Worm (Caenorhabditis elegans): ENCODE results near the gene H12D21.11.

Gene H12D21.11

ce11 chrV:14895557-14895956, 20.1 kb upstream of the H12D21.11 start, which contains the start of gene mpst-3 (continued):
- no peak for TF ChIP-seq C17E4.6 (GFP tag; IDR thresholded peaks at IDR 0.05)
- TF ChIP-seq K11D2.4 (GFP tag; IDR thresholded peaks at IDR 0.05), result no peak
- no peak for TF ChIP-seq let-526 (GFP tag; IDR thresholded peaks at IDR 0.05)
- TF ChIP-seq hmg-1.2 (GFP tag; IDR thresholded peaks at IDR 0.05), result peak; percentile 61; the same call in 1 of the 2 replicates
- TF ChIP-seq lin-54 (GFP tag; optimal IDR thresholded peaks at IDR 0.05), result peak; percentile 17
- TF ChIP-seq ztf-28 (GFP tag; IDR thresholded peaks at IDR 0.05), result no peak
- TF ChIP-seq attf-5 (GFP tag; optimal IDR thresholded peaks at IDR 0.05), result peak; percentile 30
- 0 out of 2 replicates have a peak, but pooled peaks have one; percentile 33 for TF ChIP-seq B0336.3 (GFP tag; IDR thresholded peaks at IDR 0.05)
- TF ChIP-seq tbp1 (GFP tag; optimal IDR thresholded peaks at IDR 0.05), result peak; percentile 17
- no peak for TF ChIP-seq C06A6.2 (GFP tag; conservative IDR thresholded peaks at IDR 0.05)
- peak; percentile 57 to 89 for TF ChIP-seq let-607 (tag; optimal IDR thresholded peaks at IDR 0.05)
- TF ChIP-seq lin-35 (GFP tag; optimal IDR thresholded peaks at IDR 0.05), result no peak

ce11 chrV:14897731-14898130, 18.0 kb upstream of the H12D21.11 start, which contains the start of gene H12D21.6:
Gene H12D21.6 (minus strand): TSS chrV:14897831.
- no peak for TF ChIP-seq sdz-38 (tag; optimal IDR thresholded peaks at IDR 0.05)
- TF ChIP-seq lir-1 (GFP tag; conservative IDR thresholded peaks at IDR 0.05), result no peak
- TF ChIP-seq snpc-4 (GFP tag; optimal IDR thresholded peaks at IDR 0.05), result no peak
- no peak for TF ChIP-seq snpc-4 (tag; optimal IDR thresholded peaks at IDR 0.05)
- TF ChIP-seq F52B5.7 (tag; optimal IDR thresholded peaks at IDR 0.05), result no peak
- TF ChIP-seq Y53F4B.3 (GFP tag; IDR thresholded peaks at IDR 0.05), result no peak
- TF ChIP-seq Y67H2A.10 (GFP tag; conservative IDR thresholded peaks at IDR 0.05), result no peak
- TF ChIP-seq ama-1 (optimal IDR thresholded peaks at IDR 0.05), result no peak
- TF ChIP-seq ama-1 (GFP tag; optimal IDR thresholded peaks at IDR 0.05), result no peak
- no peak for TF ChIP-seq gei-17 (GFP tag; optimal IDR thresholded peaks at IDR 0.05)
- no peak for TF ChIP-seq B0261.1 (tag; optimal IDR thresholded peaks at IDR 0.05)
- no peak for TF ChIP-seq sea-2 (GFP tag; IDR thresholded peaks at IDR 0.05)
- no peak for TF ChIP-seq aptf-3 (GFP tag; IDR thresholded peaks at IDR 0.05)

ce11 chrV:14899545-14899944, 16.2 kb upstream of the H12D21.11 start, which contains the start of gene H12D21.10:
Gene H12D21.10 (plus strand): TSS chrV:14899804.
- TF ChIP-seq hsf-1 (GFP tag; IDR thresholded peaks at IDR 0.05), result no peak
- TF ChIP-seq hmg-1.2 (GFP tag; IDR thresholded peaks at IDR 0.05), result peak; percentile 79
- peak; percentile 2 for TF ChIP-seq nhr-80 (tag; optimal IDR thresholded peaks at IDR 0.05)

ce11 chrV:14900905-14901304, 14.8 kb upstream of the H12D21.11 start:
- TF ChIP-seq lin-54 (GFP tag; optimal IDR thresholded peaks at IDR 0.05) (no peak), xnd-1 (tag; optimal IDR thresholded peaks at IDR 0.05) (no peak), ZK185.1 (tag; optimal IDR thresholded peaks at IDR 0.05; ENCODE audit: poor library complexity, severe bottlenecking) (no peak), tbx-9 (tag; optimal IDR thresholded peaks at IDR 0.05; ENCODE audit: borderline replicate concordance) (no peak), F10E7.11 (tag; optimal IDR thresholded peaks at IDR 0.05) (no peak), pbrm-1 (GFP tag; IDR thresholded peaks at IDR 0.05) (no peak), F33H1.4 (GFP tag; IDR thresholded peaks at IDR 0.05) (no peak), cebp-1 (GFP tag; IDR thresholded peaks at IDR 0.05) (no peak), cebp-1 (tag; optimal IDR thresholded peaks at IDR 0.05) (no peak), D2030.7 (GFP tag; IDR thresholded peaks at IDR 0.05) (no peak), dox-1 (GFP tag; IDR thresholded peaks at IDR 0.05) (no peak), mxl-1 (tag; optimal IDR thresholded peaks at IDR 0.05) (no peak), ztf-28 (GFP tag; IDR thresholded peaks at IDR 0.05) (no peak), unc-130 (GFP tag; optimal IDR thresholded peaks at IDR 0.05) (no peak), ccch-3 (GFP tag; optimal IDR thresholded peaks at IDR 0.05) (no peak), tlf-1 (GFP tag; optimal IDR thresholded peaks at IDR 0.05) (no peak), F52B5.7 (tag; optimal IDR thresholded peaks at IDR 0.05) (no peak), bed-1 (GFP tag; IDR thresholded peaks at IDR 0.05) (no peak), madf-10 (tag; optimal IDR thresholded peaks at IDR 0.05) (no peak), F22D6.2 (tag; optimal IDR thresholded peaks at IDR 0.05) (no peak), fkh-3 (tag; optimal IDR thresholded peaks at IDR 0.05) (no peak)
